Fruit fly (Drosophila melanogaster): ENCODE results near the gene CG11927.

Gene CG11927

DNA sequence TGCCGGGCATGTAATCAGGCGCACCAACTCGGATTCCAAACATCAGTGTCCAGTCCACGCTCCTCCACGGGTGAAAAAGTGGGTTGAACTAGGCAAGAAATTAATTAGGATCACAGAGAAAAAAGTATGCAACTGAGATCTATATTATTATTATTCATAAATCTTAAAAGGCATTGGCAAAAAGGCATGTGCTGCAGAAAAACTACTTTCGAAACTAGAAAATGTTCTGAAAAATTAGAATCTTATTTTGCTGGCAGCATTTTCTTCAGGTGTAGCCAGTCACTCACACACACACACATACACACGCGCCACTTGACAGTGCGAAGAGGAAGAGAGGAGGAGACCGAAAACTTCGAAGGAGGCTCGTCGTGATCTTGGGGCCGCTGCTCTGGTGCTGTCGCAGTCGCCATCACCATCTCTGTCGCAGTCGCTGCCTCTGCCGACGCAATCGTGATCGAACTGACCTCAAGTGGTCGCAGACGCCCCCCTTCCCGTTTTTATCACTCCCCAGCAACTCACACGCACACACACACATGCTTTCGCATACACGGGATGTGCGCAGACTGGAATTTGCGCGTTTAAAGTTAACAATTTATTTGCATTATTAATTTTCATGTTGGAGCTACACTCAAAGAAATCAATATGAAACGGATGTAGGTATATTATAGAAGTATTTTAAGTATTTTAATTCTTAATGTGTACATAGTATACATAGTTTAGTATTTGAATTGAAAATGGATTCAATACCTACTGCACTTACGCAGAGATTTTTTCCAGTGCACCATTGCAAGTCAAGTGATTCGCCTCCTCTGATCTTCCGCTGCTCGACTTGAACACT lies 40.0 kb downstream of the CG11927 start (continued):
- no peak for TF ChIP-seq CG7745 (tag; optimal IDR thresholded peaks at IDR 0.05)
- peak; percentile 48 for TF ChIP-seq CG2120 (GFP tag; optimal IDR thresholded peaks at IDR 0.05)
- no peak for TF ChIP-seq MESR4 (GFP tag; optimal IDR thresholded peaks at IDR 0.05)
- TF ChIP-seq dimm (GFP tag; IDR thresholded peaks at IDR 0.05) = peak; percentile 33; the same call in 1 of the 2 replicates
- peak; percentile 51 for TF ChIP-seq chn (GFP tag; optimal IDR thresholded peaks at IDR 0.05)
- peak; percentile 39 for TF ChIP-seq CG7556 (GFP tag; optimal IDR thresholded peaks at IDR 0.05)
- TF ChIP-seq so (GFP tag; IDR thresholded peaks at IDR 0.05) = peak; percentile 57; the same call in 1 of the 3 replicates
- TF ChIP-seq Doc3 (GFP tag; IDR thresholded peaks at IDR 0.05; ENCODE audit: partially characterized antibody) = no peak
- peak; percentile 1 for TF ChIP-seq stwl (tag; optimal IDR thresholded peaks at IDR 0.05)
- peak; percentile 8 for TF ChIP-seq NC2α (GFP tag; optimal IDR thresholded peaks at IDR 0.05)
- TF ChIP-seq Sry-δ (GFP tag; optimal IDR thresholded peaks at IDR 0.05) = no peak
- peak; percentile 8 for TF ChIP-seq zfh2 (GFP tag; optimal IDR thresholded peaks at IDR 0.05)
- no peak for TF ChIP-seq CG4854 (GFP tag; optimal IDR thresholded peaks at IDR 0.05)

DNA sequence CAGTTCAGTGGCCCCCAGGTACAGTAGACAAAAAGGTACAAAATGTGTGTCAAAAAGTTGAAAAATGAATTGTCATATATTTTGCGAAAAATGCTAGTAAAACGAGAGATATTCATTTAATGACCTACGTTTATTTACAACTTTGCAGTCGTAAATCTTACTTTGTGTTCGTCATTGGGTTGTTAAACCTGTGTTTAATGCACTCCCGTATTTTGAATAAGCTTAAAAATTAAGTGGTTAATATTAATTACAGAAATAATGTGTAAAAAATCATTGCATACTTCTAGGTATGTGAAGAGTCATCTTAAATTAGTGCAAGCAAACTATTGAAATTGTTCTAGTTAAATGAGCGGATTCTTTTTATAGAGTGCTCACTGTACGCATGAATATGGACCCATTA lies 41.0 kb downstream of the CG11927 start:
- no peak for TF ChIP-seq Scr (GFP tag; IDR thresholded peaks at IDR 0.05; ENCODE audit: partially characterized antibody)
- no peak for TF ChIP-seq YL-1 (GFP tag; optimal IDR thresholded peaks at IDR 0.05)
- TF ChIP-seq btn (GFP tag; optimal IDR thresholded peaks at IDR 0.05) = no peak
- TF ChIP-seq dan (GFP tag; IDR thresholded peaks at IDR 0.05) = no peak
- peak; percentile 20 for TF ChIP-seq sens (GFP tag)
- TF ChIP-seq Kr (GFP tag; optimal IDR thresholded peaks at IDR 0.05) = no peak
- no peak for TF ChIP-seq ATbp (GFP tag; optimal IDR thresholded peaks at IDR 0.05)
- TF ChIP-seq Hmx (GFP tag; optimal IDR thresholded peaks at IDR 0.05) = no peak
- TF ChIP-seq grau (tag; optimal IDR thresholded peaks at IDR 0.05) = peak; percentile 52
- TF ChIP-seq schlank (tag; optimal IDR thresholded peaks at IDR 0.05) = no peak
- no peak for TF ChIP-seq CG7556 (GFP tag; optimal IDR thresholded peaks at IDR 0.05)
- no peak for TF ChIP-seq Ssrp (tag; optimal IDR thresholded peaks at IDR 0.05)
- TF ChIP-seq Doc2 (GFP tag; IDR thresholded peaks at IDR 0.05) = no peak
- peak; percentile 56 for TF ChIP-seq Med (GFP tag)
- TF ChIP-seq lilli (GFP tag; optimal IDR thresholded peaks at IDR 0.05) = no peak
- TF ChIP-seq CG17361 (GFP tag; IDR thresholded peaks at IDR 0.05) = no peak
- TF ChIP-seq Oli (tag; optimal IDR thresholded peaks at IDR 0.05) = no peak
- no peak for TF ChIP-seq CG14441 (GFP tag; IDR thresholded peaks at IDR 0.05)
- no peak for TF ChIP-seq Trl (optimal IDR thresholded peaks at IDR 0.05)
- no peak for TF ChIP-seq Trl (GFP tag; optimal IDR thresholded peaks at IDR 0.05)
- TF ChIP-seq CG8765 (GFP tag; IDR thresholded peaks at IDR 0.05) = no peak

DNA sequence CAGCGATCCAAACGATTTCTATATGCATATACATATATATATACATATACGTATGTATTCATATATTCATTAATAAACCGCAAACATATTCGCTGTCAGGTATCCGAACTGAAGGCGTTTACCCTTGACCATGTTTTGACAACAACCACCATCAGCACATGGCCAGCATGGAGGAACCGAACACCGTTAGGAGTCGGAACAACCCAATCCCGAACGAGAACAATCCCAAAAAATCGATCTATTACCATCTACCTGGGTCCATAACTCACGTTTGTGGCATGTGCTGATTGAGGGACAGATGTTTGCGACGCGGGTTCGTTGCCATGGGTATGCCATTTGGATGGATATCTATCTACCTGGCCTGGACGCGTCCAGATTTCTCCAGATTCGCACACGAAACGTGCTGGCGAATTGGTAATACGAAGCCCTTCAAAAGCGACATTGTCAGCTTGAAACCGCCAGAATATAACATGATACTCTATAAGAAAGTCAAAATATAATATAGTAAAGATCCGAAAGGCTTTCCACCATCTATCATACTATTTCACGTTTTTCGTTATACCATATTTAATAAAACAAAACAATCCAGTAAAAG lies 42.0 kb downstream of the CG11927 start, which contains the start of gene CG15625:
CG15625 (plus strand) TSS at position 545 of the 595 bp plus-strand sequence.
- TF ChIP-seq zen (tag; optimal IDR thresholded peaks at IDR 0.05) = peak; percentile 52
- no peak for TF ChIP-seq CG12236 (GFP tag; optimal IDR thresholded peaks at IDR 0.05)
- peak in 1 of 2 experiments; percentile 42 for TF ChIP-seq tll (GFP tag; optimal IDR thresholded peaks at IDR 0.05)
- TF ChIP-seq Ets65A (GFP tag) = peak; percentile 13
- TF ChIP-seq twi (tag; optimal IDR thresholded peaks at IDR 0.05) = peak; percentile 90
